Worm (Caenorhabditis elegans): Measurements from ENCODE around the gene R07E5.7.

DNA sequence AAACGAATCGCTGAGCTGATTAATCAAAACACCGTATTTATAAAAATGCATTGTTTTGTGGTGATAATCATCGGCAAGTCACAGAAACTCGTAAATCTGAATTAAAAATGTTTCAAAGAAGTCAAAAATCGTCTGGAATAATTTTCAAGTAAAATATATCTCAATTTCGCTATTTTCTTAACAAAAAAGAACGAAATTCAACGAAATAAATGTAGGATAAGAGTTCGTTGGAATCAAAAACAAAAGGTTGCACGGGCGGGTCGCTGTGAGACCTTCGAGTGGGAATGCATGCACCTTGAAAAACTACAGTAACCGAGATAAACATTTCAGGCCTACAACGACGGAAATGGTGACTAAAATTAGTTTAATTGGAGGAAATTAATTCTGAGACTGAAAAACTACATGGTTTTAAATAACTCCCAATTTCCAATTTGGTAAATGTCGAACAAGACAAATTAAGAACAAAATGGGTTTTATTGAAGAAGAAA, 15.4 kb upstream of the R07E5.7 start, which contains the start of gene C28A5.1:
- TF ChIP-seq lin-15B (tag; optimal IDR thresholded peaks at IDR 0.05), result no peak
- TF ChIP-seq unc-130 (GFP tag; optimal IDR thresholded peaks at IDR 0.05), result peak; percentile 79
- TF ChIP-seq ctbp-1 (GFP tag; IDR thresholded peaks at IDR 0.05), result no peak
- TF ChIP-seq nhr-10 (tag; optimal IDR thresholded peaks at IDR 0.05), result no peak
- TF ChIP-seq arid-1 (GFP tag; conservative IDR thresholded peaks at IDR 0.05), result no peak
- TF ChIP-seq zip-2 (tag; optimal IDR thresholded peaks at IDR 0.05), result no peak
- no peak for TF ChIP-seq nhr-77 (tag; optimal IDR thresholded peaks at IDR 0.05)
- no peak for TF ChIP-seq mdl-1 (tag; optimal IDR thresholded peaks at IDR 0.05)
- TF ChIP-seq F26F4.8 (GFP tag; conservative IDR thresholded peaks at IDR 0.05), result no peak
- no peak for TF ChIP-seq snpc-4 (tag; optimal IDR thresholded peaks at IDR 0.05)
- TF ChIP-seq nhr-111 (GFP tag; optimal IDR thresholded peaks at IDR 0.05), result no peak
- TF ChIP-seq pqm-1 (tag; optimal IDR thresholded peaks at IDR 0.05), result no peak
- TF ChIP-seq lsy-2 (tag; optimal IDR thresholded peaks at IDR 0.05), result no peak
- TF ChIP-seq nhr-11 (tag; optimal IDR thresholded peaks at IDR 0.05), result no peak
